Worm (Caenorhabditis elegans) whole organism, L1 larva: ENCODE data around the gene clec-169.

Experiments
- aha-1 ChIP-seq: fragments of 150-350 bp; optimal IDR thresholded peaks from 2 replicates; lab custom pipeline; 2014; ENCODE audit warnings: missing biosample characterization, missing genetic modification characterization
- aly-2 ChIP-seq: fragments of 150-350 bp; optimal IDR thresholded peaks from 2 replicates; lab custom pipeline; 2014; ENCODE audit warnings: missing biosample characterization, missing genetic modification characterization
- ceh-82 ChIP-seq, 3 experiments: fragments of 150-350 bp in 1 of 3; sonication (generic microtip) in 2 of 3; optimal IDR thresholded peaks; 2 replicates each; lab custom pipeline; 2014 to 2017; ENCODE audit warnings: missing biosample characterization in 3 of 3, missing genetic modification characterization in 3 of 3
- dsc-1 ChIP-seq: sonication (generic microtip); optimal IDR thresholded peaks from 2 replicates; lab custom pipeline; 2016; ENCODE audit warnings: mild to moderate bottlenecking, missing genetic modification characterization, missing compliant biosample characterization
- lin-13 ChIP-seq: fragments of 150-350 bp; optimal IDR thresholded peaks from 2 replicates; lab custom pipeline; 2014; ENCODE audit warnings: missing biosample characterization, missing genetic modification reagents, missing genetic modification characterization
- lin-15B ChIP-seq: fragments of 150-350 bp; sonication (generic microtip); optimal IDR thresholded peaks from 3 replicates; lab custom pipeline; 2014; ENCODE audit warnings: missing biosample characterization, missing genetic modification characterization
- unc-62 ChIP-seq: fragments of 150-350 bp; optimal IDR thresholded peaks from 2 replicates; lab custom pipeline; 2014; ENCODE audit warnings: missing biosample characterization, missing genetic modification reagents, missing genetic modification characterization

DNA sequence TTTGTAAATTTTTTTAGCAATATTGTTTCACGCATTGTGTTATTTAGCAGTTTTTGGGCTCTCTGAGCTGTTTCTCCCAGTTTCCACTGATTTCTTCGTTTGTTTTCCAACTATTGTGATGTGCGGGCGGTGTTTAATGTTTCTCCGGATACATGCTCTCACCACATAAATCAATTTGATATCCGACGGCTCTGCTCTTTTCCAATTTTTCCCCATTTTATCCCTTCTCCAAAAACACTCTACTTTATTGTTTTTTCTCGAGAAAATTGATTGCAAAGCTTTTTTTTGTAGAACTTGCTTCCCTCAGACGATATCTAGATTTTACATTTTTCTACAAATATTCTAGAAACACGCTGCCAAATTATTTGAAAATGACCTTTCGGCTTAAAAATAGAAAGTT, 45.6 kb upstream of the clec-169 start:
- TF ChIP-seq dsc-1 (tag; lab: Kevin White, UChicago) (no peak), unc-62 (GFP tag; lab: Kevin White, UChicago) (no peak), ceh-82 (tag; optimal IDR thresholded peaks at IDR 0.05; lab: Kevin White, UChicago) (no peak), aly-2 (tag; lab: Kevin White, UChicago) (no peak), lin-15B (tag; lab: Kevin White, UChicago) (no peak), lin-13 (GFP tag; lab: Kevin White, UChicago) (no peak), aha-1 (no peak)
